Fruit fly (Drosophila melanogaster): ENCODE measurements around the gene Gyc89Db.
A peak's percentile ranks its signal among the peaks of the same experiment; 100 is the strongest.

The Gyc89Db gene

DNA sequence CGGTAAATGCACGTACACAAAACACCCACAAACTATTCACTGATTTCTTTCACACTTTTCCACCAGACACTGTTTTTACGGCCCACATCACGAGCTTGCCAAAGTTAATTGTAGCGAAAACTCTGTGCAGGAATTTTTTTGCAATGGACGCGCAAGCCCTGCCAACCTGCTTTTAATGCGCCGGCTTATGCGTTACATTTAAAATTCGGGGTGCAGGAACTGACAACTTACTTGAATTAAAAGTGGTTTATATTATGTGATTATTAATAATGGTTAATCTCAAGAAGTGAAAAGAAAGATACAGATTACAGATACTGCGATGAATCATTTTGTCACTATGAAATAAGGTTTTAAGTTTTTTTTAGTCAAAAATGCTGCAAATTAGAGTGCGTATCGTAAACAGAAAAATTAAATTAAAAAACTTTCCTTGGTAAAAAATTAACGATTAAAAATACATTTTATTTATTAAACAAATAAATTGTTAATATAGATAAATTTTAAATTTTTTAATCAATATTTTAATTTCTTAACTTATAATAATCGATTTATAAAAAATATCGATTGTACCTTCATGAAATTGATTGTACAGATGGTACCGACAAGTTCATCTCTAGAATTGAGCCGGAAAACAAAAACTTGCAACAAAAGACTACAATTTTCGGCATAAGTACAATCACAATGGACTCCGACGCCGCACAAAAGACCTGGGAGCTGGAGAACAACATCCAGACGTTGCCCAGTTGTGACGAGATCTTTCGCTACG, 7.2 kb upstream of the Gyc89Db start, which contains the start of the genes CG42232 and CSN5 (continued):
- TF ChIP-seq Bteb2 (GFP tag; optimal IDR thresholded peaks at IDR 0.05) = no peak
- TF ChIP-seq CG10462 (GFP tag; optimal IDR thresholded peaks at IDR 0.05) = peak; percentile 45
- no peak for TF ChIP-seq pita (GFP tag; optimal IDR thresholded peaks at IDR 0.05)
- TF ChIP-seq CG17829 (tag; optimal IDR thresholded peaks at IDR 0.05) = peak; percentile 76
- TF ChIP-seq slbo (GFP tag; IDR thresholded peaks at IDR 0.05) = peak; percentile 69
- TF ChIP-seq CG2120 (GFP tag; optimal IDR thresholded peaks at IDR 0.05) = no peak
- TF ChIP-seq CG34224 (GFP tag; IDR thresholded peaks at IDR 0.05; ENCODE audit: partially characterized antibody) = no peak
- TF ChIP-seq CG12104 (GFP tag; optimal IDR thresholded peaks at IDR 0.05) = peak; percentile 63
- TF ChIP-seq row (GFP tag; IDR thresholded peaks at IDR 0.05) = peak; percentile 78
- TF ChIP-seq CG17568 (GFP tag; optimal IDR thresholded peaks at IDR 0.05) = no peak
- TF ChIP-seq CG15073 (GFP tag; optimal IDR thresholded peaks at IDR 0.05) = no peak
- TF ChIP-seq CG10543 (GFP tag; optimal IDR thresholded peaks at IDR 0.05) = no peak
- TF ChIP-seq CG31441 (GFP tag; IDR thresholded peaks at IDR 0.05) = no peak
- no peak for TF ChIP-seq GATAe (GFP tag; conservative IDR thresholded peaks at IDR 0.05)
- TF ChIP-seq Pdp1 (GFP tag; optimal IDR thresholded peaks at IDR 0.05) = peak in 1 of 2 experiments; percentile 36
- no peak for TF ChIP-seq chm (GFP tag; IDR thresholded peaks at IDR 0.05)
- peak; percentile 63; the same call in 1 of the 2 replicates for TF ChIP-seq Ptx1 (GFP tag; IDR thresholded peaks at IDR 0.05)
- peak; percentile 77 for TF ChIP-seq CG30403 (GFP tag; optimal IDR thresholded peaks at IDR 0.05)
- TF ChIP-seq MESR4 (GFP tag; optimal IDR thresholded peaks at IDR 0.05) = peak; percentile 37
- peak; percentile 26 for TF ChIP-seq CHES-1-like (GFP tag; optimal IDR thresholded peaks at IDR 0.05)
- peak; percentile 9 for TF ChIP-seq CG12299 (tag; optimal IDR thresholded peaks at IDR 0.05)
- peak; percentile 21 for TF ChIP-seq CG12942 (GFP tag; optimal IDR thresholded peaks at IDR 0.05)
- TF ChIP-seq sna (GFP tag; IDR thresholded peaks at IDR 0.05; ENCODE audit: partially characterized antibody) = no peak
- no peak for TF ChIP-seq NFAT (GFP tag; IDR thresholded peaks at IDR 0.05)
- TF ChIP-seq CG2712 (tag; optimal IDR thresholded peaks at IDR 0.05) = peak; percentile 2
- TF ChIP-seq tup (GFP tag; optimal IDR thresholded peaks at IDR 0.05) = peak; percentile 9
- TF ChIP-seq dysf (GFP tag; IDR thresholded peaks at IDR 0.05) = 0 out of 3 replicates have a peak, but pooled peaks have one; percentile 19
- peak; percentile 6 for TF ChIP-seq tx (GFP tag; optimal IDR thresholded peaks at IDR 0.05)
- no peak for TF ChIP-seq pros (GFP tag; optimal IDR thresholded peaks at IDR 0.05)
- TF ChIP-seq CG17328 (GFP tag; IDR thresholded peaks at IDR 0.05) = peak; percentile 44; the same call in 1 of the 2 replicates
- no peak for TF ChIP-seq CG18476 (GFP tag; optimal IDR thresholded peaks at IDR 0.05)
- TF ChIP-seq ab (GFP tag; optimal IDR thresholded peaks at IDR 0.05) = no peak
- TF ChIP-seq Hmr (GFP tag; optimal IDR thresholded peaks at IDR 0.05) = peak; percentile 51
- TF ChIP-seq Sry-β (GFP tag; optimal IDR thresholded peaks at IDR 0.05) = no peak
- peak; percentile 68 for TF ChIP-seq CG9727 (GFP tag; optimal IDR thresholded peaks at IDR 0.05)
- no peak for TF ChIP-seq CG13894 (tag; optimal IDR thresholded peaks at IDR 0.05)
- TF ChIP-seq CG4282 (GFP tag; optimal IDR thresholded peaks at IDR 0.05) = no peak
- TF ChIP-seq NC2β (GFP tag; optimal IDR thresholded peaks at IDR 0.05) = peak; percentile 40
- TF ChIP-seq NC2α (GFP tag; optimal IDR thresholded peaks at IDR 0.05) = no peak
- peak; percentile 54 for TF ChIP-seq HLH54F (GFP tag; optimal IDR thresholded peaks at IDR 0.05)
- TF ChIP-seq CG14965 (GFP tag; optimal IDR thresholded peaks at IDR 0.05; ENCODE audit: borderline replicate concordance) = no peak
- no peak for TF ChIP-seq CG10147 (GFP tag; optimal IDR thresholded peaks at IDR 0.05)
- TF ChIP-seq nau (GFP tag; optimal IDR thresholded peaks at IDR 0.05) = no peak
- no peak for TF ChIP-seq dmrt99B (tag; optimal IDR thresholded peaks at IDR 0.05)
- TF ChIP-seq rib (GFP tag; IDR thresholded peaks at IDR 0.05) = 0 out of 2 replicates have a peak, but pooled peaks have one; percentile 30
- no peak for TF ChIP-seq gce (GFP tag; IDR thresholded peaks at IDR 0.05)
- peak; percentile 19 for TF ChIP-seq CG16815 (GFP tag; optimal IDR thresholded peaks at IDR 0.05)
- no peak for TF ChIP-seq ERR (GFP tag; optimal IDR thresholded peaks at IDR 0.05)
- peak; percentile 68 for TF ChIP-seq dmrt11E (tag; optimal IDR thresholded peaks at IDR 0.05)

All from whole organism, embryonic.